Worm (Caenorhabditis elegans): ENCODE data around the gene R07B7.6.

The R07B7.6 gene

ce11 chrV:12091759-12092158 is 17.0 kb upstream of the R07B7.6 start, which contains the start of gene nhr-206:
TSS of gene nhr-206 (plus strand) at chrV:12092006.
- TF ChIP-seq dao-5 (tag; optimal IDR thresholded peaks at IDR 0.05) (no peak), him-1 (tag; optimal IDR thresholded peaks at IDR 0.05) (no peak), W03F9.2 (tag; optimal IDR thresholded peaks at IDR 0.05) (no peak)

- TF ChIP-seq him-1 (tag; optimal IDR thresholded peaks at IDR 0.05): no peak
- no peak for TF ChIP-seq W03F9.2 (tag; optimal IDR thresholded peaks at IDR 0.05)
- TF ChIP-seq dao-5 (tag; optimal IDR thresholded peaks at IDR 0.05): no peak
These were observed 14.0 kb upstream of the R07B7.6 start, which contains the start of gene R07B7.12 for ce11 chrV:12088773-12089172. TSS of gene R07B7.12 (plus strand) at chrV:12089073.

ce11 chrV:12086934-12087333 is 12.1 kb upstream of the R07B7.6 start, which contains the start of gene gana-1:
TSS of gene gana-1 (plus strand) at chrV:12087234.
- TF ChIP-seq W03F9.2 (tag; optimal IDR thresholded peaks at IDR 0.05) (no peak), dao-5 (tag; optimal IDR thresholded peaks at IDR 0.05) (no peak), him-1 (tag; optimal IDR thresholded peaks at IDR 0.05) (no peak)

- no peak for TF ChIP-seq W03F9.2 (tag; optimal IDR thresholded peaks at IDR 0.05)
- no peak for TF ChIP-seq him-1 (tag; optimal IDR thresholded peaks at IDR 0.05)
- no peak for TF ChIP-seq dao-5 (tag; optimal IDR thresholded peaks at IDR 0.05)
These were observed 11.3 kb upstream of the R07B7.6 start for ce11 chrV:12085867-12086634.

- TF ChIP-seq W03F9.2 (tag; optimal IDR thresholded peaks at IDR 0.05): no peak
- no peak for TF ChIP-seq him-1 (tag; optimal IDR thresholded peaks at IDR 0.05)
- no peak for TF ChIP-seq dao-5 (tag; optimal IDR thresholded peaks at IDR 0.05)
These were observed 9.4 kb upstream of the R07B7.6 start, which contains the start of gene R07B7.8 for ce11 chrV:12084216-12084615. TSS of gene R07B7.8 (minus strand) at chrV:12084316.

ce11 chrV:12082932-12083331 is 8.1 kb upstream of the R07B7.6 start, which contains the start of gene R07B7.10:
TSS of gene R07B7.10 (plus strand) at chrV:12083216.
- TF ChIP-seq W03F9.2 (tag; optimal IDR thresholded peaks at IDR 0.05) (no peak), him-1 (tag; optimal IDR thresholded peaks at IDR 0.05) (no peak), dao-5 (tag; optimal IDR thresholded peaks at IDR 0.05) (no peak)

ce11 chrV:12080274-12080673 is 5.5 kb upstream of the R07B7.6 start, which contains the start of gene R07B7.9:
TSS of gene R07B7.9 (minus strand) at chrV:12080374.
- TF ChIP-seq W03F9.2 (tag; optimal IDR thresholded peaks at IDR 0.05): no peak
- TF ChIP-seq dao-5 (tag; optimal IDR thresholded peaks at IDR 0.05): no peak
- TF ChIP-seq him-1 (tag; optimal IDR thresholded peaks at IDR 0.05): no peak

ce11 chrV:12075983-12076382 is 1.2 kb upstream of the R07B7.6 start:
- no peak for TF ChIP-seq W03F9.2 (tag; optimal IDR thresholded peaks at IDR 0.05)
- TF ChIP-seq him-1 (tag; optimal IDR thresholded peaks at IDR 0.05): no peak

- TF ChIP-seq him-1 (tag; optimal IDR thresholded peaks at IDR 0.05): no peak
- no peak for TF ChIP-seq dao-5 (tag; optimal IDR thresholded peaks at IDR 0.05)
- TF ChIP-seq W03F9.2 (tag; optimal IDR thresholded peaks at IDR 0.05): no peak
These were observed 3.3 kb downstream of the R07B7.6 start for ce11 chrV:12071483-12071882.

- TF ChIP-seq him-1 (tag; optimal IDR thresholded peaks at IDR 0.05): no peak
- TF ChIP-seq W03F9.2 (tag; optimal IDR thresholded peaks at IDR 0.05): no peak
These were observed 4.4 kb downstream of the R07B7.6 start, which contains the start of gene kmo-1 for ce11 chrV:12070419-12070818. TSS of gene kmo-1 (minus strand) at chrV:12070519.

ce11 chrV:12068437-12068836 is 6.3 kb downstream of the R07B7.6 start, which contains the start of gene kmo-2:
TSS of gene kmo-2 (minus strand) at chrV:12068537.
- no peak for TF ChIP-seq him-1 (tag; optimal IDR thresholded peaks at IDR 0.05)
- no peak for TF ChIP-seq dao-5 (tag; optimal IDR thresholded peaks at IDR 0.05)
- TF ChIP-seq W03F9.2 (tag; optimal IDR thresholded peaks at IDR 0.05): no peak

ce11 chrV:12065859-12066258 is 8.9 kb downstream of the R07B7.6 start:
- TF ChIP-seq W03F9.2 (tag; optimal IDR thresholded peaks at IDR 0.05) (peak; percentile 39), him-1 (tag; optimal IDR thresholded peaks at IDR 0.05) (no peak), dao-5 (tag; optimal IDR thresholded peaks at IDR 0.05) (no peak)

- TF ChIP-seq dao-5 (tag; optimal IDR thresholded peaks at IDR 0.05) (no peak), him-1 (tag; optimal IDR thresholded peaks at IDR 0.05) (no peak), W03F9.2 (tag; optimal IDR thresholded peaks at IDR 0.05) (no peak)
These were observed 9.4 kb downstream of the R07B7.6 start, which contains the start of gene pqn-53 for ce11 chrV:12065369-12065768. TSS of gene pqn-53 (minus strand) at chrV:12065391.

- no peak for TF ChIP-seq W03F9.2 (tag; optimal IDR thresholded peaks at IDR 0.05)
- TF ChIP-seq him-1 (tag; optimal IDR thresholded peaks at IDR 0.05): no peak
- TF ChIP-seq dao-5 (tag; optimal IDR thresholded peaks at IDR 0.05): no peak
These were observed 11.8 kb downstream of the R07B7.6 start, which contains the start of gene clh-6 for ce11 chrV:12063036-12063435. TSS of gene clh-6 (minus strand) at chrV:12063368.
